Fruit fly (Drosophila melanogaster): Measurements from ENCODE around the gene Tmem43.

Gene Tmem43

DNA sequence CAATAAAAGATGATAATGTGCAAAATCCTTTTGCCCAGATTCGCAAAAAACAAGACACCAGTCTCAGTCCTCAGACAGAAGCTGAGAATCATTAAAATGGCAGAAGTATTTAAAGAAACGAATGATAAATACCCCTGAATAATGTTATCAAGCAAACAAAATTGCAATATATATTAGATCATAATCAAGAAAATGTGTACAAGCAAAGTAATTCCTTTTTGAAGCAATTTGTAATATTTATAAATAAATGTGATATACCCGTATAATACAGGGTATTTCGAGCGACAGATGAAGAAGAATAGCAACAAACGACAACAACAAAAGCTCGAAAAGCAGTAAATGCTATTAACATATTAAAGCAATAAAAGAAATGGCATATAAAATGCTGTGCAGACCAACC is 43.2 kb upstream of the Tmem43 start (continued):
- TF ChIP-seq p53 (GFP tag; optimal IDR thresholded peaks at IDR 0.05) (no peak), slbo (GFP tag; IDR thresholded peaks at IDR 0.05) (no peak; the same call in 1 of the 2 replicates), CG7928 (GFP tag; optimal IDR thresholded peaks at IDR 0.05) (no peak), repo (GFP tag; optimal IDR thresholded peaks at IDR 0.05) (no peak), CG15011 (GFP tag; optimal IDR thresholded peaks at IDR 0.05) (no peak), CG8290 (GFP tag; optimal IDR thresholded peaks at IDR 0.05) (no peak), CG8290 (tag; optimal IDR thresholded peaks at IDR 0.05) (no peak), Usf (GFP tag; optimal IDR thresholded peaks at IDR 0.05) (no peak), HLHmδ (GFP tag; optimal IDR thresholded peaks at IDR 0.05) (no peak), Hr3 (GFP tag; optimal IDR thresholded peaks at IDR 0.05) (no peak), sr (GFP tag; IDR thresholded peaks at IDR 0.05) (no peak), Sox102F (GFP tag; optimal IDR thresholded peaks at IDR 0.05) (peak; percentile 42), CG2678 (tag; optimal IDR thresholded peaks at IDR 0.05) (peak; percentile 33), CG17829 (tag; optimal IDR thresholded peaks at IDR 0.05) (peak; percentile 10), jumu (GFP tag; optimal IDR thresholded peaks at IDR 0.05) (no peak), Dfd (GFP tag; optimal IDR thresholded peaks at IDR 0.05) (no peak), lola (GFP tag; optimal IDR thresholded peaks at IDR 0.05) (peak in 1 of 3 experiments; percentile 48), CG11723 (GFP tag; optimal IDR thresholded peaks at IDR 0.05) (no peak), Ets65A (GFP tag) (no peak), her (GFP tag; optimal IDR thresholded peaks at IDR 0.05) (no peak), Oaz (GFP tag; IDR thresholded peaks at IDR 0.05) (no peak), psq (GFP tag; optimal IDR thresholded peaks at IDR 0.05) (no peak), E2f1 (GFP tag; IDR thresholded peaks at IDR 0.05) (no peak), CG4617 (GFP tag; optimal IDR thresholded peaks at IDR 0.05; ENCODE audit: borderline replicate concordance) (no peak), CG1529 (GFP tag; optimal IDR thresholded peaks at IDR 0.05) (no peak), Hmx (GFP tag; optimal IDR thresholded peaks at IDR 0.05) (no peak), MTF-1 (GFP tag; optimal IDR thresholded peaks at IDR 0.05; ENCODE audit: borderline replicate concordance) (no peak), Max (GFP tag; optimal IDR thresholded peaks at IDR 0.05) (no peak), Taf1 (GFP tag; IDR thresholded peaks at IDR 0.05) (no peak), Sin3A (optimal IDR thresholded peaks at IDR 0.05) (no peak), CG7987 (GFP tag; optimal IDR thresholded peaks at IDR 0.05) (no peak), hkb (optimal IDR thresholded peaks at IDR 0.05) (no peak), hkb (GFP tag; IDR thresholded peaks at IDR 0.05) (no peak), hb (GFP tag; IDR thresholded peaks at IDR 0.05; ENCODE audit: partially characterized antibody) (no peak), inv (GFP tag; IDR thresholded peaks at IDR 0.05; ENCODE audit: partially characterized antibody) (no peak), CG4360 (GFP tag; IDR thresholded peaks at IDR 0.05) (no peak), pzg (GFP tag; optimal IDR thresholded peaks at IDR 0.05) (no peak), chm (GFP tag; IDR thresholded peaks at IDR 0.05) (no peak), HLH54F (GFP tag; optimal IDR thresholded peaks at IDR 0.05) (no peak), mirr (GFP tag; optimal IDR thresholded peaks at IDR 0.05) (no peak), CG8281 (tag; optimal IDR thresholded peaks at IDR 0.05) (no peak), Aef1 (GFP tag; IDR thresholded peaks at IDR 0.05) (no peak), crp (GFP tag; optimal IDR thresholded peaks at IDR 0.05) (no peak), slou (GFP tag; optimal IDR thresholded peaks at IDR 0.05) (no peak), CG12769 (tag; optimal IDR thresholded peaks at IDR 0.05) (no peak), CG10147 (GFP tag; optimal IDR thresholded peaks at IDR 0.05) (no peak), wor (GFP tag; IDR thresholded peaks at IDR 0.05) (no peak), ssp (GFP tag; IDR thresholded peaks at IDR 0.05) (no peak), CG1792 (GFP tag; optimal IDR thresholded peaks at IDR 0.05) (no peak), shn (GFP tag; optimal IDR thresholded peaks at IDR 0.05) (no peak), fu2 (GFP tag; optimal IDR thresholded peaks at IDR 0.05) (no peak), gsb-n (tag; optimal IDR thresholded peaks at IDR 0.05) (peak; percentile 23), dmrt99B (tag; optimal IDR thresholded peaks at IDR 0.05) (peak; percentile 16)
